Fruit fly (Drosophila melanogaster) whole organism, embryonic: ENCODE results near the gene Cpr65Ea.

Experiments used
- Blimp-1 ChIP-seq: fragments of 200-800 bp; sonication (Bioruptor generic); optimal IDR thresholded peaks from 3 replicates; lab custom pipeline; 2018; ENCODE audit warnings: missing biosample characterization, missing genetic modification characterization, mild to moderate bottlenecking, moderate library complexity, missing genetic modification reagents
- CG1233 ChIP-seq: fragments of 200-800 bp; sonication (Bioruptor generic); optimal IDR thresholded peaks from 4 replicates; lab custom pipeline; 2018; ENCODE audit warnings: missing biosample characterization, mild to moderate bottlenecking, missing genetic modification characterization
- CG13296 ChIP-seq: fragments of 200-800 bp; sonication (Bioruptor generic); optimal IDR thresholded peaks from 3 replicates; lab custom pipeline; 2018; ENCODE audit warnings: missing biosample characterization, mild to moderate bottlenecking, missing genetic modification characterization
- CG14014 ChIP-seq: fragments of 200-800 bp; sonication (Bioruptor generic); IDR thresholded peaks from 2 replicates; pipeline ENCODE4 v1.3.6; 2022; ENCODE audit warnings: missing biosample characterization, missing genetic modification characterization
- CG15073 ChIP-seq: fragments of 200-800 bp; sonication (Bioruptor generic); optimal IDR thresholded peaks from 2 replicates; lab custom pipeline; 2016; ENCODE audit warnings: missing biosample characterization, missing genetic modification characterization
- CG15269 ChIP-seq: fragments of 200-800 bp; sonication (Bioruptor generic); optimal IDR thresholded peaks from 2 replicates; lab custom pipeline; 2018; ENCODE audit warnings: missing biosample characterization, mild to moderate bottlenecking, missing genetic modification characterization, moderate library complexity
- CG1529 ChIP-seq: fragments of 200-800 bp; sonication (Bioruptor generic); optimal IDR thresholded peaks from 3 replicates; lab custom pipeline; 2018; ENCODE audit warnings: missing biosample characterization, missing genetic modification characterization
- CG2712 ChIP-seq: fragments of 200-800 bp; optimal IDR thresholded peaks from 3 replicates; lab custom pipeline; 2019; ENCODE audit warnings: missing biosample characterization, mild to moderate bottlenecking, missing genetic modification characterization, moderate library complexity
- CG30020 ChIP-seq: fragments of 200-800 bp; optimal IDR thresholded peaks from 2 replicates; lab custom pipeline; 2019; ENCODE audit warnings: missing biosample characterization, mild to moderate bottlenecking, missing genetic modification characterization, moderate library complexity
- CG30431 ChIP-seq: fragments of 200-800 bp; sonication (Bioruptor generic); optimal IDR thresholded peaks from 2 replicates; lab custom pipeline; 2017; ENCODE audit warnings: missing biosample characterization, missing genetic modification characterization
- CG33557 ChIP-seq: fragments of 200-800 bp; sonication (Bioruptor generic); optimal IDR thresholded peaks from 2 replicates; lab custom pipeline; 2019; ENCODE audit warnings: missing biosample characterization, mild to moderate bottlenecking, missing genetic modification characterization, moderate library complexity
- CG4282 ChIP-seq: fragments of 200-800 bp; sonication (Bioruptor generic); optimal IDR thresholded peaks from 2 replicates; lab custom pipeline; 2016; ENCODE audit warnings: missing biosample characterization, missing genetic modification characterization
- CG6683 ChIP-seq: fragments of 200-800 bp; sonication (Bioruptor generic); optimal IDR thresholded peaks from 2 replicates; lab custom pipeline; 2017; ENCODE audit warnings: missing biosample characterization, mild to moderate bottlenecking, missing genetic modification characterization, missing genetic modification reagents
- CG9215 ChIP-seq: fragments of 200-800 bp; sonication (Bioruptor generic); IDR thresholded peaks from 2 replicates; pipeline ENCODE4 v1.3.6; 2022; ENCODE audit warnings: missing biosample characterization, missing genetic modification characterization
- CG9797 ChIP-seq: fragments of 200-800 bp; sonication (Bioruptor generic); optimal IDR thresholded peaks from 3 replicates; lab custom pipeline; 2018; ENCODE audit warnings: missing biosample characterization, mild to moderate bottlenecking, missing genetic modification characterization
- Camta ChIP-seq: fragments of 200-800 bp; sonication (Bioruptor generic); optimal IDR thresholded peaks from 2 replicates; lab custom pipeline; 2016; ENCODE audit warnings: missing biosample characterization, missing genetic modification characterization
- Dip3 ChIP-seq: fragments of 200-800 bp; sonication (Bioruptor generic); optimal IDR thresholded peaks from 3 replicates; lab custom pipeline; 2016; ENCODE audit warnings: missing biosample characterization, missing genetic modification characterization
- Ets65A ChIP-seq: fragments of 200-800 bp; sonication (Bioruptor generic); peaks from one replicate; lab custom pipeline; 2016; ENCODE audit warnings: missing biosample characterization, missing genetic modification characterization
- HLHmδ ChIP-seq: fragments of 200-800 bp; sonication (Bioruptor generic); optimal IDR thresholded peaks from 2 replicates; lab custom pipeline; 2018; ENCODE audit warnings: missing biosample characterization, mild to moderate bottlenecking, missing genetic modification characterization, moderate library complexity
- Hmr ChIP-seq: fragments of 200-800 bp; sonication (Bioruptor generic); optimal IDR thresholded peaks from 3 replicates; lab custom pipeline; 2017; ENCODE audit warnings: mild to moderate bottlenecking, missing biosample characterization, missing genetic modification reagents, missing genetic modification characterization
- MESR4 ChIP-seq: fragments of 200-800 bp; sonication (Bioruptor generic); optimal IDR thresholded peaks from 2 replicates; lab custom pipeline; 2018; ENCODE audit warnings: missing biosample characterization, mild to moderate bottlenecking, missing genetic modification characterization, moderate library complexity
- Nf-YC ChIP-seq: fragments of 200-800 bp; optimal IDR thresholded peaks from 3 replicates; lab custom pipeline; 2019; ENCODE audit warnings: missing biosample characterization, mild to moderate bottlenecking, missing genetic modification characterization, moderate library complexity
- Oaz ChIP-seq: fragments of 200-800 bp; sonication (Bioruptor generic); IDR thresholded peaks from 2 replicates; pipeline ENCODE4 v1.3.6; 2022; ENCODE audit warnings: missing biosample characterization, missing genetic modification characterization
- Trl ChIP-seq, 3 experiments: fragments of >200 bp in 2 of 3; fragments of 200-800 bp in 1 of 3; sonication (Bioruptor generic) in 1 of 3; optimal IDR thresholded peaks; 2 replicates in 1 of 3; 3 replicates in 2 of 3; lab custom pipeline; 2016 to 2017; ENCODE audit warnings: missing biosample characterization in 1 of 3, missing genetic modification characterization in 1 of 3
- ara ChIP-seq: fragments of 200-800 bp; sonication (Bioruptor generic); IDR thresholded peaks from 2 replicates; pipeline ENCODE4 v1.3.6; 2022; ENCODE audit warnings: missing biosample characterization, missing genetic modification characterization
- btn ChIP-seq: fragments of 200-800 bp; sonication (Bioruptor generic); optimal IDR thresholded peaks from 2 replicates; lab custom pipeline; 2016; ENCODE audit warnings: missing biosample characterization, missing genetic modification characterization
- chm ChIP-seq: fragments of 200-800 bp; sonication (Bioruptor generic); IDR thresholded peaks from 2 replicates; pipeline ENCODE4 v1.3.6; 2022; ENCODE audit warnings: missing biosample characterization, missing genetic modification characterization
- corto ChIP-seq: fragments of 200-800 bp; sonication (Bioruptor generic); optimal IDR thresholded peaks from 2 replicates; lab custom pipeline; 2016; ENCODE audit warnings: missing biosample characterization, mild to moderate bottlenecking, missing genetic modification characterization, moderate library complexity
- cwo ChIP-seq: fragments of 200-800 bp; sonication (Bioruptor generic); optimal IDR thresholded peaks from 3 replicates; lab custom pipeline; 2017; ENCODE audit warnings: missing biosample characterization, missing genetic modification characterization, mild to moderate bottlenecking, moderate library complexity, missing genetic modification reagents
- dati ChIP-seq: fragments of 200-800 bp; sonication (Bioruptor generic); IDR thresholded peaks from 2 replicates; pipeline ENCODE4 v1.3.6; 2022; ENCODE audit warnings: missing biosample characterization, missing genetic modification characterization
- dm ChIP-seq: fragments of 200-800 bp; sonication (Bioruptor generic); optimal IDR thresholded peaks from 3 replicates; lab custom pipeline; 2016; ENCODE audit warnings: missing biosample characterization, missing genetic modification characterization
- ewg ChIP-seq: fragments of 200-800 bp; sonication (Bioruptor generic); optimal IDR thresholded peaks from 3 replicates; lab custom pipeline; 2017; ENCODE audit warnings: mild to moderate bottlenecking, missing biosample characterization, missing genetic modification reagents, missing genetic modification characterization
- ham ChIP-seq: fragments of 200-800 bp; sonication (Bioruptor generic); IDR thresholded peaks from 2 replicates; pipeline ENCODE4 v1.3.6; 2022; ENCODE audit warnings: missing biosample characterization, missing genetic modification characterization
- klu ChIP-seq: fragments of 200-800 bp; sonication (Bioruptor generic); IDR thresholded peaks from 2 replicates; pipeline ENCODE4 v1.3.6; 2022; ENCODE audit warnings: missing biosample characterization, missing genetic modification characterization
- pb ChIP-seq: fragments of 200-800 bp; sonication (Bioruptor generic); optimal IDR thresholded peaks from 3 replicates; lab custom pipeline; 2016; ENCODE audit warnings: missing biosample characterization, missing genetic modification characterization
- phol ChIP-seq: fragments of 200-800 bp; sonication (Bioruptor generic); optimal IDR thresholded peaks from 3 replicates; lab custom pipeline; 2018; ENCODE audit warnings: missing biosample characterization, mild to moderate bottlenecking, missing genetic modification characterization, moderate library complexity
- rib ChIP-seq: fragments of 200-800 bp; sonication (Bioruptor generic); IDR thresholded peaks from 2 replicates; pipeline ENCODE4 v1.3.6; 2022; ENCODE audit warnings: missing biosample characterization, missing genetic modification characterization
- salm ChIP-seq: fragments of 200-800 bp; sonication (Bioruptor generic); optimal IDR thresholded peaks from 2 replicates; lab custom pipeline; 2018; ENCODE audit warnings: missing biosample characterization, mild to moderate bottlenecking, missing genetic modification characterization
- tx ChIP-seq: fragments of 200-800 bp; sonication (Bioruptor generic); optimal IDR thresholded peaks from 2 replicates; lab custom pipeline; 2016; ENCODE audit warnings: missing biosample characterization, missing genetic modification characterization
- vvl ChIP-seq: fragments of 200-800 bp; sonication (Bioruptor generic); IDR thresholded peaks from 2 replicates; pipeline ENCODE4 v1.3.6; 2022; ENCODE audit warnings: missing biosample characterization, missing genetic modification characterization
- zfh1 ChIP-seq: fragments of 200-800 bp; sonication (Bioruptor generic); IDR thresholded peaks from 3 replicates; pipeline ENCODE4 v1.3.6; 2022; ENCODE audit warnings: missing biosample characterization, missing genetic modification characterization

The Cpr65Ea gene

DNA sequence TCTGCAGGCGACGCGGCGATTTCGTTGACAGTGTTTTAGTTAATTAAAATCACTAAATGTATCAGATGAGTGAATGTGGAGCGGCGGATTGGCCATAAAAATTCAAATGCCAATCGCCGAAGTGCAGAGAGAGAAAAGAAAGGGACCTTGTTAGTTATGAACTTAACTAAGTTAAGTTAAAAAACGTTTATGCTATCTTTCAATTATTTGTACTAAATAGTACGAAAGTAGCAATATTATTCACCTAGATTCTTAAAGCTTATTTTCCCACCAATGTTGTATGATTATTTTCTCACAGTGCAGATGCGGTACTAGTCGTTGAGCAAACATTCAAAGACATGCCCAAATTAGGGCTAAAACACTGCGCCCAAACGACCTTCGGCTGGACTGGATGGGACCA is 4.4 kb upstream of the Cpr65Ea start (continued):
- TF ChIP-seq CG30431 (no peak), CG14014 (GFP tag; lab: Robert Waterston, UW) (peak; percentile 22; the same call in 1 of the 2 replicates), CG9215 (0 out of 2 replicates have a peak, but pooled peaks have one; percentile 25), Trl (optimal IDR thresholded peaks at IDR 0.05; lab: Kevin White, UChicago) (no peak), Trl (GFP tag; optimal IDR thresholded peaks at IDR 0.05; lab: Kevin White, UChicago) (peak; percentile 50), corto (no peak), tx (GFP tag; lab: Kevin White, UChicago) (peak; percentile 13), vvl (peak; percentile 90), cwo (GFP tag; lab: Kevin White, UChicago) (peak; percentile 60), btn (GFP tag; lab: Kevin White, UChicago) (peak; percentile 54), CG15269 (tag; lab: Kevin White, UChicago) (peak; percentile 76), ewg (peak; percentile 2), CG1529 (no peak), CG15073 (GFP tag; lab: Kevin White, UChicago) (no peak), klu (peak; percentile 37; the same call in 1 of the 2 replicates), CG13296 (peak; percentile 82), phol (tag; lab: Kevin White, UChicago) (peak; percentile 79), HLHmδ (GFP tag; lab: Kevin White, UChicago) (no peak), CG30020 (tag; lab: Kevin White, UChicago) (no peak), CG1233 (GFP tag; lab: Kevin White, UChicago) (peak; percentile 33), CG33557 (no peak), ara (GFP tag; lab: Robert Waterston, UW) (peak; percentile 64), salm (peak; percentile 53), chm (GFP tag; lab: Robert Waterston, UW) (peak; percentile 38; the same call in 1 of the 2 replicates), rib (GFP tag; lab: Robert Waterston, UW) (no peak), Nf-YC (tag; lab: Kevin White, UChicago) (peak; percentile 57), CG6683 (GFP tag; lab: Kevin White, UChicago) (peak; percentile 24), CG2712 (tag; lab: Kevin White, UChicago) (peak; percentile 82), MESR4 (GFP tag; lab: Kevin White, UChicago) (no peak), dm (peak; percentile 16), zfh1 (GFP tag; lab: Robert Waterston, UW) (peak; percentile 73), Camta (GFP tag; lab: Kevin White, UChicago) (peak; percentile 77), pb (GFP tag; lab: Kevin White, UChicago) (peak; percentile 51), CG4282 (GFP tag; lab: Kevin White, UChicago) (no peak), dati (GFP tag; lab: Robert Waterston, UW) (peak; percentile 31; the same call in 1 of the 2 replicates), Hmr (GFP tag; lab: Kevin White, UChicago) (peak; percentile 48), CG9797 (GFP tag; lab: Kevin White, UChicago) (no peak), ham (GFP tag; lab: Robert Waterston, UW) (no peak)

DNA sequence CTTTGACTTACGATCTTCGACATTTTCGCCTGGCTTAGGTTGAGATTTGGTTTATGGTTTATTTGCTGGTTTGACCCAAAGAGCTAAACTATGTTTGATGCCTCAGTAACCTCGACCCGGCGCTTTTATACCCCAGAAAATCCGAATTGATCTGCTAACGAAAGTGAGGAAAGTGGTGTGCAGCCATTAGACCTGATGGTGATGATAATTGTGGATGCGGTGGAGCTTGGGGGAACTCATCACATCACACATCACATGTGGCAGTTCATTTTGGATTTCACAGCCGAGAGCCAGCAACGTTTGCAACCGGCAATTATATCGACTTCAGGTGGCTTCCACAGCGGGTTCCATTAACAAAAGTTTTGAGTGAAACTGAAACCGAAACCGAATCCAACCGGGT is 2.3 kb upstream of the Cpr65Ea start, which contains the start of gene Cpr65Eb:
TSS of gene Cpr65Eb (minus strand) at position 101 of the 400 bp plus-strand sequence.
- TF ChIP-seq Dip3: no peak
- peak; percentile 5 for TF ChIP-seq Ets65A (GFP tag; lab: Kevin White, UChicago)
- 0 out of 2 replicates have a peak, but pooled peaks have one; percentile 11 for TF ChIP-seq Oaz (GFP tag; lab: Robert Waterston, UW)
- peak; percentile 30 for TF ChIP-seq Blimp-1 (GFP tag; lab: Kevin White, UChicago)
